Fruit fly (Drosophila melanogaster) whole organism, pupa: ENCODE measurements around the gene Syt12.

ENCODE experiments used
- CG17806 ChIP-seq: fragments of 200-800 bp; sonication (Bioruptor generic); optimal IDR thresholded peaks from 2 replicates; lab custom pipeline; 2018; ENCODE audit warnings: missing biosample characterization, mild to moderate bottlenecking, missing genetic modification characterization, moderate library complexity
- CG32121 ChIP-seq: fragments of 200-800 bp; sonication (Bioruptor generic); IDR thresholded peaks from 2 replicates; pipeline ENCODE4 v1.3.6; 2022; ENCODE audit warnings: missing biosample characterization, missing genetic modification characterization
- CG9948 ChIP-seq: fragments of 200-800 bp; sonication (Bioruptor generic); optimal IDR thresholded peaks from 2 replicates; lab custom pipeline; 2018; ENCODE audit warnings: missing biosample characterization, mild to moderate bottlenecking, missing genetic modification characterization, moderate library complexity

DNA sequence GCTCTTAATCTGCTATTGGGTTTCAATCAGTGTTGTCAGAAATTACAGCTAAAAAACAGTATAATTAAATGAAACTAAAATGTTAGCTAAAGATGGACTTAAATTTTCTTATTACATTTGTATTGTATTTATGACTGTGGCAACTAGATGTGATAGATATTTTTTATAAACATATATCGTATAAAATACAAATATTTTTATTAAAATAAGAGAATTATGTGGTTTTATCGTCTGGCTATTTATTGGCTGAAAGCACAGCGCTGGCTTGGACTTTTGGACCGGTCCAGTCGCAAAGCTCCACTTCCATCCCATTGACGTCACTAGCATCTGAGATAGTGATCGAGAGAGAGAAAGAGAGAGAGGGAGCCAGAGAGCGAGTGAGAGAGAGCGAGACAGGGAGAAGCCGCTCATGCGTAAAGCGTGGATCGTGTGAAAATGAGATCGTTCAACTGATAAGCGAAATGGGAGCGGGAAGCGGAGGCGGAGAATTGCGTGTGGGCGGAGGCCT is 39.6 kb upstream of the Syt12 start:
- TF ChIP-seq CG32121 (GFP tag; lab: Robert Waterston, UW) (peak; percentile 74), CG9948 (peak; percentile 79), CG17806 (tag; lab: Kevin White, UChicago) (peak; percentile 85)
